Worm (Caenorhabditis elegans) whole organism, L4 larva: ENCODE results near the gene srd-13.

Source experiments
- ama-1 ChIP-seq: fragments of 150-350 bp; optimal IDR thresholded peaks from 2 replicates; lab custom pipeline; 2014; ENCODE audit warnings: inconsistent platforms, mixed read lengths
- daf-16 ChIP-seq, 3 experiments: sonication (generic microtip); optimal IDR thresholded peaks; 2 replicates each; lab custom pipeline; 2016 to 2017; ENCODE audit warnings: missing genetic modification characterization in 3 of 3, missing genetic modification reagents in 3 of 3, mild to moderate bottlenecking in 2 of 3, missing compliant biosample characterization in 2 of 3, missing biosample characterization in 1 of 3, moderate library complexity in 1 of 3
- mdl-1 ChIP-seq, 2 experiments: fragments of 150-350 bp in 1 of 2; sonication (generic microtip) in 1 of 2; optimal IDR thresholded peaks; 2 replicates each; lab custom pipeline; 2014 to 2017; ENCODE audit warnings: missing biosample characterization in 2 of 2, missing genetic modification characterization in 2 of 2
- mep-1 ChIP-seq: fragments of 150-350 bp; sonication (generic microtip); optimal IDR thresholded peaks from 3 replicates; lab custom pipeline; 2014; ENCODE audit warnings: missing biosample characterization, missing genetic modification characterization
- nhr-77 ChIP-seq: fragments of 150-350 bp; optimal IDR thresholded peaks from 2 replicates; lab custom pipeline; 2014; ENCODE audit warnings: missing biosample characterization, missing genetic modification characterization
- snpc-4 ChIP-seq: fragments of 150-350 bp; optimal IDR thresholded peaks from 2 replicates; lab custom pipeline; 2014; ENCODE audit warnings: missing biosample characterization, missing genetic modification characterization
- spr-3 ChIP-seq: fragments of 200-800 bp; sonication (Bioruptor generic); optimal IDR thresholded peaks from 2 replicates; lab custom pipeline; 2018; ENCODE audit warnings: mild to moderate bottlenecking, missing genetic modification characterization, missing compliant biosample characterization
- unc-62 ChIP-seq, 3 experiments: fragments of 150-350 bp in 1 of 3; sonication (generic microtip); optimal IDR thresholded peaks in 2 of 3; peaks in 1 of 3; 1 replicate in 1 of 3; 2 replicates in 2 of 3; lab custom pipeline; 2014 to 2017; ENCODE audit warnings: missing biosample characterization in 3 of 3, missing genetic modification characterization in 3 of 3, missing genetic modification reagents in 3 of 3, missing genotype in 1 of 3

ce11 chrIV:5630156-5630555 lies 5.3 kb downstream of the srd-13 start, which contains the start of gene srd-12:
- TF ChIP-seq ama-1 (lab: Kevin White, UChicago) (no peak), mdl-1 (tag; optimal IDR thresholded peaks at IDR 0.05; lab: Kevin White, UChicago) (no peak), unc-62 (GFP tag; optimal IDR thresholded peaks at IDR 0.05 in 1 of 2; lab: Kevin White, UChicago) (no peak), unc-62 (tag; optimal IDR thresholded peaks at IDR 0.05; lab: Kevin White, UChicago) (no peak), nhr-77 (tag; lab: Kevin White, UChicago) (no peak), daf-16 (GFP tag; optimal IDR thresholded peaks at IDR 0.05; lab: Kevin White, UChicago) (no peak), daf-16 (tag; optimal IDR thresholded peaks at IDR 0.05; lab: Kevin White, UChicago) (no peak), spr-3 (GFP tag; lab: Kevin White, UChicago) (no peak), mep-1 (no peak), snpc-4 (no peak)
